Worm (Caenorhabditis elegans) whole organism, L1 larva: Measurements from ENCODE around the gene R04E5.9.

Source experiments
- C16A3.4 ChIP-seq: fragments of 150-350 bp; optimal IDR thresholded peaks from 2 replicates; lab custom pipeline; 2014; ENCODE audit warnings: missing biosample characterization, missing genetic modification characterization
- C34B4.2 ChIP-seq: sonication (generic microtip); optimal IDR thresholded peaks from 2 replicates; lab custom pipeline; 2017; ENCODE audit warnings: mild to moderate bottlenecking, missing genetic modification characterization, missing compliant biosample characterization
- F16B12.6 ChIP-seq: fragments of 150-350 bp; optimal IDR thresholded peaks from 2 replicates; lab custom pipeline; 2014; ENCODE audit warnings: missing biosample characterization, missing genetic modification characterization
- aha-1 ChIP-seq: fragments of 150-350 bp; optimal IDR thresholded peaks from 2 replicates; lab custom pipeline; 2014; ENCODE audit warnings: missing biosample characterization, missing genetic modification characterization
- aly-2 ChIP-seq: fragments of 150-350 bp; optimal IDR thresholded peaks from 2 replicates; lab custom pipeline; 2014; ENCODE audit warnings: missing biosample characterization, missing genetic modification characterization
- blmp-1 ChIP-seq: fragments of 150-350 bp; optimal IDR thresholded peaks from 2 replicates; lab custom pipeline; 2014; ENCODE audit warnings: missing biosample characterization, missing genetic modification characterization
- ceh-63 ChIP-seq: fragments of 200-800 bp; sonication (Bioruptor generic); optimal IDR thresholded peaks from 2 replicates; lab custom pipeline; 2018; ENCODE audit warnings: mild to moderate bottlenecking, missing genetic modification characterization, missing compliant biosample characterization
- ceh-8 ChIP-seq: fragments of 200-800 bp; sonication (Bioruptor generic); optimal IDR thresholded peaks from 2 replicates; lab custom pipeline; 2018; ENCODE audit warnings: mild to moderate bottlenecking, missing genetic modification characterization, moderate library complexity, missing compliant biosample characterization
- ceh-82 ChIP-seq, 3 experiments: fragments of 150-350 bp in 1 of 3; sonication (generic microtip) in 2 of 3; optimal IDR thresholded peaks; 2 replicates each; lab custom pipeline; 2014 to 2017; ENCODE audit warnings: missing biosample characterization in 3 of 3, missing genetic modification characterization in 3 of 3
- egl-13 ChIP-seq: sonication (generic microtip); optimal IDR thresholded peaks from 2 replicates; lab custom pipeline; 2016; ENCODE audit warnings: missing genotype, missing genetic modification reagents, missing genetic modification characterization, missing compliant biosample characterization
- elt-3 ChIP-seq, 6 experiments: fragments of 150-350 bp in 1 of 6; sonication (generic microtip); optimal IDR thresholded peaks; 2 replicates each; lab custom pipeline; 2017 to 2018; ENCODE audit warnings: missing biosample characterization in 6 of 6, missing genetic modification characterization in 6 of 6, inconsistent platforms in 1 of 6
- fkh-8 ChIP-seq: sonication (generic microtip); optimal IDR thresholded peaks from 2 replicates; lab custom pipeline; 2016; ENCODE audit warnings: mild to moderate bottlenecking, missing genetic modification characterization, missing compliant biosample characterization
- fos-1 ChIP-seq: fragments of 150-350 bp; optimal IDR thresholded peaks from 2 replicates; lab custom pipeline; 2014; ENCODE audit warnings: missing biosample characterization, missing genetic modification characterization
- grh-1 ChIP-seq: fragments of 200-800 bp; sonication (Bioruptor generic); IDR thresholded peaks from 2 replicates; pipeline ENCODE4 v1.3.6; 2022; ENCODE audit warnings: missing genetic modification reagents, missing genetic modification characterization, missing compliant biosample characterization
- hlh-17 ChIP-seq: fragments of 200-800 bp; sonication (Bioruptor generic); optimal IDR thresholded peaks from 2 replicates; lab custom pipeline; 2018; ENCODE audit warnings: missing genetic modification characterization, mild to moderate bottlenecking, missing compliant biosample characterization, moderate library complexity, borderline replicate concordance
- hlh-4 ChIP-seq: sonication (generic microtip); optimal IDR thresholded peaks from 2 replicates; lab custom pipeline; 2016; ENCODE audit warnings: mild to moderate bottlenecking, missing genetic modification characterization, missing compliant biosample characterization
- jun-1 ChIP-seq: fragments of 150-350 bp; optimal IDR thresholded peaks from 2 replicates; lab custom pipeline; 2014; ENCODE audit warnings: missing biosample characterization, missing genetic modification reagents, missing genetic modification characterization
- lin-35 ChIP-seq, 2 experiments: fragments of 150-350 bp; optimal IDR thresholded peaks; 2 replicates each; lab custom pipeline; 2014; ENCODE audit warnings: missing biosample characterization in 2 of 2, missing genetic modification characterization in 2 of 2, missing genetic modification reagents in 2 of 2
- mab-9 ChIP-seq: fragments of 200-800 bp; sonication (Bioruptor generic); IDR thresholded peaks from 2 replicates; pipeline ENCODE4 v1.3.6; 2022; ENCODE audit warnings: missing genetic modification reagents, missing genetic modification characterization, missing compliant biosample characterization
- mep-1 ChIP-seq: fragments of 150-350 bp; optimal IDR thresholded peaks from 2 replicates; lab custom pipeline; 2014; ENCODE audit warnings: missing biosample characterization, missing genetic modification characterization
- nhr-11 ChIP-seq: fragments of 150-350 bp; optimal IDR thresholded peaks from 2 replicates; lab custom pipeline; 2014; ENCODE audit warnings: missing biosample characterization, missing genetic modification characterization
- nhr-12 ChIP-seq: sonication (generic microtip); optimal IDR thresholded peaks from 2 replicates; lab custom pipeline; 2017; ENCODE audit warnings: missing biosample characterization, missing genetic modification characterization
- nhr-237 ChIP-seq: fragments of 150-350 bp; optimal IDR thresholded peaks from 2 replicates; lab custom pipeline; 2014; ENCODE audit warnings: missing biosample characterization, missing genetic modification characterization
- nhr-28 ChIP-seq: fragments of 150-350 bp; optimal IDR thresholded peaks from 2 replicates; lab custom pipeline; 2014; ENCODE audit warnings: missing biosample characterization, missing genetic modification characterization
- nhr-71 ChIP-seq: sonication (generic microtip); optimal IDR thresholded peaks from 2 replicates; lab custom pipeline; 2016; ENCODE audit warnings: mild to moderate bottlenecking, missing genetic modification characterization, moderate library complexity, missing compliant biosample characterization
- nhr-84 ChIP-seq: sonication (generic microtip); optimal IDR thresholded peaks from 2 replicates; lab custom pipeline; 2017; ENCODE audit warnings: missing biosample characterization, missing genetic modification characterization
- pax-3 ChIP-seq: fragments of 200-800 bp; sonication (Bioruptor generic); optimal IDR thresholded peaks from 2 replicates; lab custom pipeline; 2018; ENCODE audit warnings: mild to moderate bottlenecking, missing genetic modification characterization, moderate library complexity, missing compliant biosample characterization
- snu-23 ChIP-seq: sonication (generic microtip); optimal IDR thresholded peaks from 2 replicates; lab custom pipeline; 2016; ENCODE audit warnings: missing genetic modification characterization, missing compliant biosample characterization
- sptf-1 ChIP-seq: fragments of 150-350 bp; optimal IDR thresholded peaks from 2 replicates; lab custom pipeline; 2014; ENCODE audit warnings: missing biosample characterization, missing genetic modification characterization
- swsn-7 ChIP-seq: sonication (generic microtip); optimal IDR thresholded peaks from 2 replicates; lab custom pipeline; 2016; ENCODE audit warnings: missing genetic modification characterization, missing compliant biosample characterization
- tbx-2 ChIP-seq: sonication (generic microtip); optimal IDR thresholded peaks from 2 replicates; lab custom pipeline; 2016; ENCODE audit warnings: missing genetic modification characterization, missing compliant biosample characterization
- unc-30 ChIP-seq: sonication (generic microtip); optimal IDR thresholded peaks from 2 replicates; lab custom pipeline; 2017; ENCODE audit warnings: missing biosample characterization, missing genetic modification characterization
- unc-86 ChIP-seq: sonication (generic microtip); optimal IDR thresholded peaks from 2 replicates; lab custom pipeline; 2016; ENCODE audit warnings: missing genetic modification characterization, missing compliant biosample characterization
- vab-15 ChIP-seq: sonication (generic microtip); optimal IDR thresholded peaks from 2 replicates; lab custom pipeline; 2017; ENCODE audit warnings: missing genotype, mild to moderate bottlenecking, missing genetic modification characterization, missing compliant biosample characterization
- zag-1 ChIP-seq: fragments of 150-350 bp; optimal IDR thresholded peaks from 2 replicates; lab custom pipeline; 2014; ENCODE audit warnings: missing biosample characterization, missing genetic modification characterization
- zip-4 ChIP-seq: fragments of 200-800 bp; sonication (Bioruptor generic); optimal IDR thresholded peaks from 2 replicates; lab custom pipeline; 2018; ENCODE audit warnings: mild to moderate bottlenecking, missing genetic modification characterization, moderate library complexity, missing compliant biosample characterization
- ztf-11 ChIP-seq, 2 experiments: sonication (generic microtip); optimal IDR thresholded peaks; 2 replicates each; lab custom pipeline; 2016 to 2017; ENCODE audit warnings: missing genetic modification characterization in 2 of 2, missing biosample characterization in 1 of 2, missing compliant biosample characterization in 1 of 2
- ztf-4 ChIP-seq: fragments of 150-350 bp; optimal IDR thresholded peaks from 2 replicates; lab custom pipeline; 2014; ENCODE audit warnings: missing biosample characterization, missing genetic modification characterization

R04E5.9 gene

DNA sequence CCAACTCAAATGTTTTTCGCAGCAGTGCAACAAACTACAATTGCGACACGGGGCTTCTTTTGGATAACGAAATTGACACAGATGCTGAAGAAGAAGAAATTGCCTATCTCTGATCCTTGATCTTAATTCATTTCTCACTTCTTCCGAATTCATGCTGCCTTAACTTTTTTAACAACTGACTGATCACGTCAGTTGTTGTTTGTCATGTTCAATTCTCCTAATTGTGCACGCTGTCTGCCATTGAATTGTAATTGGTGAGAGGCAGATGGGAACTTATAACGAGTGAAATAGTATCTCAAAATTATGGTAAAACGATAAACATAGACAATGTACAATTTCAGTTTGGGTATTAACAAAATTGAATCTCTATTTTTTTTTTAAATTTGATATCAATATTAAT lies 24.3 kb downstream of the R04E5.9 start (continued):
- TF ChIP-seq tbx-2 (tag; lab: Kevin White, UChicago) (no peak), vab-15 (tag; lab: Kevin White, UChicago) (no peak), zag-1 (tag; lab: Kevin White, UChicago) (no peak), mep-1 (tag; lab: Kevin White, UChicago) (no peak), unc-86 (tag; lab: Kevin White, UChicago) (no peak), sptf-1 (tag; lab: Kevin White, UChicago) (no peak), jun-1 (tag; lab: Kevin White, UChicago) (no peak), fos-1 (tag; lab: Kevin White, UChicago) (no peak), swsn-7 (no peak), nhr-237 (tag; lab: Kevin White, UChicago) (no peak), nhr-11 (no peak), nhr-28 (tag; lab: Kevin White, UChicago) (no peak), aly-2 (tag; lab: Kevin White, UChicago) (no peak), ztf-4 (no peak), egl-13 (tag; lab: Kevin White, UChicago) (no peak), ceh-82 (tag; optimal IDR thresholded peaks at IDR 0.05; lab: Kevin White, UChicago) (no peak)

DNA sequence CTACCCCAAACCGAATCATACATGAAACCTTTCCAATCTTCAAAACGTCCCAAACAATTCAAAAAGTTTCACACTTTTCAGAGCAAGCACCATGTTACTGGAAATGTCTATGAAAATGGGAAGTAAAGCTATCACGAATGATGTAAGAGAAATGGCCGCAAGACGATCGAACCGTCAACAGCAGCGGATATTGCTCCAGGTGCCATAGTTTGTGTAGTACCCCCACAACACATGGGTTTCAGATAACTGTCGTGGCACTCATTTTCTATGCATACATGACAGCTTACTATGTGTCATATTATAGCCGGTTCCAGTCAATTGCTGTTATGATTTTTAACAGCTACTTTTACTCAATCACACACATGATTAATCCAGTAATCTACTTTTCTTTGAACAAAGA lies 26.7 kb downstream of the R04E5.9 start, which contains the start of gene ZK721.3:
Gene ZK721.3, plus strand, starts transcription at position 301 of the 400 bp plus-strand sequence.
- no peak for TF ChIP-seq grh-1
- no peak for TF ChIP-seq nhr-28 (tag; lab: Kevin White, UChicago)
- TF ChIP-seq mab-9 (GFP tag; lab: Robert Waterston, UW): no peak
- TF ChIP-seq F16B12.6: no peak
- no peak for TF ChIP-seq nhr-84
- no peak for TF ChIP-seq aha-1 (tag; lab: Kevin White, UChicago)
- no peak for TF ChIP-seq C16A3.4 (tag; lab: Kevin White, UChicago)
- TF ChIP-seq hlh-4 (tag; lab: Kevin White, UChicago): no peak
- no peak for TF ChIP-seq jun-1 (tag; lab: Kevin White, UChicago)
- no peak for TF ChIP-seq nhr-12 (tag; lab: Kevin White, UChicago)
- TF ChIP-seq unc-30 (tag; lab: Kevin White, UChicago): no peak
- TF ChIP-seq nhr-71 (tag; lab: Kevin White, UChicago): no peak
- no peak for TF ChIP-seq mep-1 (tag; lab: Kevin White, UChicago)
- no peak for TF ChIP-seq ceh-82 (tag; optimal IDR thresholded peaks at IDR 0.05; lab: Kevin White, UChicago)
- TF ChIP-seq zip-4: no peak
- no peak for TF ChIP-seq pax-3 (tag; lab: Kevin White, UChicago)
- TF ChIP-seq ceh-63: no peak
- no peak for TF ChIP-seq tbx-2 (tag; lab: Kevin White, UChicago)
- no peak for TF ChIP-seq ztf-11 (tag; optimal IDR thresholded peaks at IDR 0.05; lab: Kevin White, UChicago)

- TF ChIP-seq ceh-8 (GFP tag; lab: Kevin White, UChicago): no peak
- no peak for TF ChIP-seq hlh-17 (GFP tag; lab: Kevin White, UChicago)
- TF ChIP-seq C34B4.2 (tag; lab: Kevin White, UChicago): no peak
- no peak for TF ChIP-seq blmp-1 (tag; lab: Kevin White, UChicago)
- no peak for TF ChIP-seq elt-3 (tag; optimal IDR thresholded peaks at IDR 0.05; lab: Kevin White, UChicago)
- TF ChIP-seq fkh-8: no peak
- no peak for TF ChIP-seq mab-9 (GFP tag; lab: Robert Waterston, UW)
- no peak for TF ChIP-seq lin-35 (GFP tag; optimal IDR thresholded peaks at IDR 0.05; lab: Kevin White, UChicago)
- TF ChIP-seq snu-23 (GFP tag; lab: Kevin White, UChicago): no peak
- TF ChIP-seq nhr-71 (tag; lab: Kevin White, UChicago): no peak
- TF ChIP-seq, all 84 proteins: peak for 0
Observed at ce11 chrX:8778558-8778957, 32.4 kb downstream of the R04E5.9 start, which contains the start of gene ZK721.4. ZK721.4 (plus strand) TSS chrX:8778858.
